Worm (Caenorhabditis elegans): ENCODE measurements around the gene srxa-2.

The srxa-2 gene

ce11 chrIV:9464345-9464783 lies 41.2 kb downstream of the srxa-2 start:
- TF ChIP-seq hmbx-1 (tag; optimal IDR thresholded peaks at IDR 0.05) (no peak), hmg-4 (GFP tag; optimal IDR thresholded peaks at IDR 0.05) (no peak), ets-7 (tag; optimal IDR thresholded peaks at IDR 0.05) (no peak), ceh-36 (tag; optimal IDR thresholded peaks at IDR 0.05) (no peak), B0310.2 (tag; optimal IDR thresholded peaks at IDR 0.05) (no peak), flt-1 (GFP tag; IDR thresholded peaks at IDR 0.05) (no peak), F13C5.2 (tag; optimal IDR thresholded peaks at IDR 0.05) (no peak), aly-1 (tag; optimal IDR thresholded peaks at IDR 0.05) (no peak), sea-1 (GFP tag; conservative IDR thresholded peaks at IDR 0.05) (no peak), scrt-1 (GFP tag; IDR thresholded peaks at IDR 0.05) (no peak), tbx-11 (GFP tag; IDR thresholded peaks at IDR 0.05) (no peak), pes-1 (GFP tag; IDR thresholded peaks at IDR 0.05) (no peak), tra-4 (tag; optimal IDR thresholded peaks at IDR 0.05) (no peak), ama-1 (optimal IDR thresholded peaks at IDR 0.05) (no peak), ceh-13 (GFP tag; optimal IDR thresholded peaks at IDR 0.05) (no peak), hnd-1 (tag; optimal IDR thresholded peaks at IDR 0.05) (no peak), tbx-37 (GFP tag; conservative IDR thresholded peaks at IDR 0.05) (no peak)

ce11 chrIV:9467418-9467817 lies 44.2 kb downstream of the srxa-2 start, which contains the start of gene F38E11.6:
TSS of gene F38E11.6 (minus strand) at chrIV:9467518.
- TF ChIP-seq sea-1 (GFP tag; conservative IDR thresholded peaks at IDR 0.05) (no peak), scrt-1 (GFP tag; IDR thresholded peaks at IDR 0.05) (no peak), F13C5.2 (tag; optimal IDR thresholded peaks at IDR 0.05) (no peak), tra-4 (tag; optimal IDR thresholded peaks at IDR 0.05) (no peak)

ce11 chrIV:9469293-9469692 lies 46.1 kb downstream of the srxa-2 start:
- TF ChIP-seq tra-4 (tag; optimal IDR thresholded peaks at IDR 0.05) (no peak), flt-1 (GFP tag; IDR thresholded peaks at IDR 0.05) (no peak), hnd-1 (tag; optimal IDR thresholded peaks at IDR 0.05) (no peak)
